Fruit fly (Drosophila melanogaster) whole organism: ENCODE data around the gene CG14662.

ENCODE experiments used
- CG8478 ChIP-seq: fragments of >200 bp; optimal IDR thresholded peaks from 2 replicates; lab custom pipeline; 2018; ENCODE audit warnings: inconsistent platforms
- Dll ChIP-seq: fragments of >200 bp; optimal IDR thresholded peaks from 2 replicates; lab custom pipeline; 2017
- EcR ChIP-seq, 2 experiments: fragments of >200 bp; optimal IDR thresholded peaks; 2 replicates each; lab custom pipeline; 2017; ENCODE audit warnings: missing biosample characterization in 2 of 2, missing genetic modification characterization in 2 of 2, missing genetic modification reagents in 2 of 2
- pan ChIP-seq: fragments of >200 bp; optimal IDR thresholded peaks from 2 replicates; lab custom pipeline; 2017
- psq ChIP-seq: fragments of >200 bp; optimal IDR thresholded peaks from 2 replicates; lab custom pipeline; 2017
- usp ChIP-seq: fragments of >200 bp; optimal IDR thresholded peaks from 2 replicates; lab custom pipeline; 2017; ENCODE audit warnings: missing biosample characterization, missing genetic modification characterization, mixed read lengths

Gene CG14662

dm6 chr3R:4984132-4984531 lies at the start of gene CG14662:
Gene CG14662, minus strand, starts transcription at chr3R:4984232.
- TF ChIP-seq CG8478 (lab: Kevin White, UChicago) (no peak), Dll (lab: Kevin White, UChicago) (no peak), usp (GFP tag; lab: Kevin White, UChicago) (no peak), EcR (GFP tag; optimal IDR thresholded peaks at IDR 0.05; lab: Kevin White, UChicago) (no peak), pan (no peak), psq (lab: Kevin White, UChicago) (no peak)

dm6 chr3R:5033108-5033722 lies 49.2 kb upstream of the CG14662 start:
- TF ChIP-seq psq (lab: Kevin White, UChicago) (no peak), Dll (lab: Kevin White, UChicago) (no peak), EcR (GFP tag; optimal IDR thresholded peaks at IDR 0.05; lab: Kevin White, UChicago) (no peak), pan (no peak), usp (GFP tag; lab: Kevin White, UChicago) (no peak), CG8478 (lab: Kevin White, UChicago) (no peak)

- no peak for TF ChIP-seq EcR (GFP tag; optimal IDR thresholded peaks at IDR 0.05; lab: Kevin White, UChicago)
- no peak for TF ChIP-seq CG8478 (lab: Kevin White, UChicago)
- no peak for TF ChIP-seq Dll (lab: Kevin White, UChicago)
- no peak for TF ChIP-seq pan
- no peak for TF ChIP-seq psq (lab: Kevin White, UChicago)
- TF ChIP-seq usp (GFP tag; lab: Kevin White, UChicago): no peak
These were observed 48.3 kb upstream of the CG14662 start for dm6 chr3R:5032359-5032758.

- TF ChIP-seq Dll (lab: Kevin White, UChicago) (no peak), psq (lab: Kevin White, UChicago) (no peak)
These were observed 47.8 kb upstream of the CG14662 start for dm6 chr3R:5031881-5032280.

dm6 chr3R:5030728-5031373 lies 46.8 kb upstream of the CG14662 start:
- no peak for TF ChIP-seq EcR (GFP tag; optimal IDR thresholded peaks at IDR 0.05; lab: Kevin White, UChicago)

- TF ChIP-seq psq (lab: Kevin White, UChicago): no peak
These were observed 44.2 kb upstream of the CG14662 start for dm6 chr3R:5028053-5028729.

dm6 chr3R:5027545-5027944 lies 43.5 kb upstream of the CG14662 start:
- TF ChIP-seq usp (GFP tag; lab: Kevin White, UChicago): no peak
- no peak for TF ChIP-seq pan
- no peak for TF ChIP-seq psq (lab: Kevin White, UChicago)
- no peak for TF ChIP-seq EcR (GFP tag; optimal IDR thresholded peaks at IDR 0.05; lab: Kevin White, UChicago)
- TF ChIP-seq CG8478 (lab: Kevin White, UChicago): no peak
- TF ChIP-seq Dll (lab: Kevin White, UChicago): no peak

dm6 chr3R:5025429-5026284 lies 41.6 kb upstream of the CG14662 start:
- TF ChIP-seq psq (lab: Kevin White, UChicago) (no peak), pan (no peak), Dll (lab: Kevin White, UChicago) (no peak), usp (GFP tag; lab: Kevin White, UChicago) (no peak), CG8478 (lab: Kevin White, UChicago) (no peak), EcR (GFP tag; optimal IDR thresholded peaks at IDR 0.05; lab: Kevin White, UChicago) (no peak)

dm6 chr3R:5023514-5024397 lies 39.7 kb upstream of the CG14662 start:
- TF ChIP-seq usp (GFP tag; lab: Kevin White, UChicago) (no peak), CG8478 (lab: Kevin White, UChicago) (no peak), EcR (GFP tag; optimal IDR thresholded peaks at IDR 0.05; lab: Kevin White, UChicago) (no peak), pan (no peak), psq (lab: Kevin White, UChicago) (no peak), Dll (lab: Kevin White, UChicago) (no peak)

dm6 chr3R:5022426-5022825 lies 38.4 kb upstream of the CG14662 start:
- no peak for TF ChIP-seq Dll (lab: Kevin White, UChicago)
- TF ChIP-seq pan: no peak
- no peak for TF ChIP-seq psq (lab: Kevin White, UChicago)
- TF ChIP-seq EcR (GFP tag; optimal IDR thresholded peaks at IDR 0.05; lab: Kevin White, UChicago): no peak
- TF ChIP-seq CG8478 (lab: Kevin White, UChicago): no peak
- TF ChIP-seq usp (GFP tag; lab: Kevin White, UChicago): no peak
